Fruit fly (Drosophila melanogaster) whole organism, wandering third instar larva: ENCODE data around the gene SH3PX1.

ENCODE experiments used
- Dfd ChIP-seq: fragments of >200 bp; optimal IDR thresholded peaks from 2 replicates; lab custom pipeline; 2017; ENCODE audit warnings: missing biosample characterization, missing genetic modification characterization
- Hr78 ChIP-seq: fragments of >200 bp; optimal IDR thresholded peaks from 2 replicates; lab custom pipeline; 2017; ENCODE audit warnings: missing biosample characterization, missing genetic modification characterization
- Mio ChIP-seq: sonication (Bioruptor generic); optimal IDR thresholded peaks from 2 replicates; lab custom pipeline; 2016; ENCODE audit warnings: missing biosample characterization, missing genetic modification characterization
- dl ChIP-seq, 2 experiments: fragments of 175-275, 200-275 bp in 1 of 2; fragments of 200-275 bp in 1 of 2; sonication (Bioruptor generic); optimal IDR thresholded peaks; lab custom pipeline; 2018; ENCODE audit warnings: mild to moderate bottlenecking in 2 of 2, missing biosample characterization in 2 of 2, missing genetic modification characterization in 2 of 2, moderate library complexity in 2 of 2; ENCODE audit not compliant: partially characterized antibody in 2 of 2, insufficient read depth in 1 of 2
- dmrt93B ChIP-seq: fragments of 200-800 bp; sonication (Bioruptor generic); optimal IDR thresholded peaks from 2 replicates; lab custom pipeline; 2018; ENCODE audit warnings: missing biosample characterization, mild to moderate bottlenecking, missing genetic modification characterization
- ey ChIP-seq: fragments of 200-800 bp; sonication (Bioruptor generic); optimal IDR thresholded peaks from 2 replicates; lab custom pipeline; 2016; ENCODE audit warnings: missing biosample characterization, missing genetic modification characterization
- pan ChIP-seq: fragments of >200 bp; optimal IDR thresholded peaks from 2 replicates; lab custom pipeline; 2017
- psq ChIP-seq: fragments of 200-800 bp; sonication (Bioruptor generic); optimal IDR thresholded peaks from 3 replicates; lab custom pipeline; 2017; ENCODE audit warnings: missing biosample characterization, mild to moderate bottlenecking, missing genetic modification characterization, moderate library complexity
- sv ChIP-seq: fragments of 200-800 bp; sonication (Bioruptor generic); optimal IDR thresholded peaks from 3 replicates; lab custom pipeline; 2016; ENCODE audit warnings: missing biosample characterization, missing genetic modification characterization
- tai ChIP-seq: sonication (Bioruptor generic); optimal IDR thresholded peaks from 2 replicates; lab custom pipeline; 2016; ENCODE audit warnings: missing biosample characterization, missing genetic modification characterization
- woc ChIP-seq: sonication (Bioruptor generic); optimal IDR thresholded peaks from 2 replicates; lab custom pipeline; 2016; ENCODE audit warnings: missing biosample characterization, mild to moderate bottlenecking, missing genetic modification characterization

- TF ChIP-seq ey, result peak; percentile 72
- no peak for TF ChIP-seq woc (GFP tag; lab: Kevin White, UChicago)
- TF ChIP-seq sv (GFP tag; lab: Kevin White, UChicago), result peak; percentile 56
- no peak for TF ChIP-seq tai
- no peak for TF ChIP-seq pan (lab: Kevin White, UChicago)
- TF ChIP-seq dmrt93B, result no peak
- TF ChIP-seq dl (GFP tag; optimal IDR thresholded peaks at IDR 0.05; lab: Kevin White, UChicago; ENCODE audit: insufficient read depth in 1 of 2, partially characterized antibody in 2 of 2), result no peak
- no peak for TF ChIP-seq Dfd (GFP tag; lab: Kevin White, UChicago)
- no peak for TF ChIP-seq Mio
- TF ChIP-seq psq, result peak; percentile 62
- no peak for TF ChIP-seq Hr78
These were observed 9.5 kb upstream of the SH3PX1 start, which contains the start of the genes nbs and defl for dm6 chr3L:9723108-9723507.
